Worm (Caenorhabditis elegans): ENCODE data around the gene lmp-1.

ce11 chrX:6360658-6361057 lies 16.8 kb downstream of the lmp-1 start, which contains the start of gene C03B1.14:
- no peak for TF ChIP-seq dao-5 (tag; optimal IDR thresholded peaks at IDR 0.05)
- TF ChIP-seq him-1 (tag; optimal IDR thresholded peaks at IDR 0.05): no peak
- no peak for TF ChIP-seq W03F9.2 (tag; optimal IDR thresholded peaks at IDR 0.05)
